Fruit fly (Drosophila melanogaster): ENCODE results near the gene CG15202.
A peak's percentile ranks its signal among the peaks of the same experiment; 100 is the strongest.

CG15202 gene

dm6 chrX:11124749-11125508, 17.4 kb upstream of the CG15202 start, which contains the start of gene Rpt3 (continued):
- TF ChIP-seq bcd (GFP tag; optimal IDR thresholded peaks at IDR 0.05) (no peak), ind (GFP tag; optimal IDR thresholded peaks at IDR 0.05) (no peak), CG1233 (GFP tag; optimal IDR thresholded peaks at IDR 0.05) (no peak), pzg (GFP tag; optimal IDR thresholded peaks at IDR 0.05) (peak; percentile 36), Scr (GFP tag; IDR thresholded peaks at IDR 0.05; ENCODE audit: partially characterized antibody) (peak; percentile 88), bigmax (GFP tag; optimal IDR thresholded peaks at IDR 0.05) (no peak), pum (GFP tag; optimal IDR thresholded peaks at IDR 0.05) (no peak), CG15479 (GFP tag; optimal IDR thresholded peaks at IDR 0.05) (no peak), lab (GFP tag; optimal IDR thresholded peaks at IDR 0.05) (no peak), CG15696 (tag; optimal IDR thresholded peaks at IDR 0.05) (no peak), Trl (optimal IDR thresholded peaks at IDR 0.05) (no peak), Trl (GFP tag; optimal IDR thresholded peaks at IDR 0.05) (no peak), Hmr (GFP tag; optimal IDR thresholded peaks at IDR 0.05) (no peak), CG18764 (GFP tag; optimal IDR thresholded peaks at IDR 0.05) (no peak), danr (GFP tag; IDR thresholded peaks at IDR 0.05) (no peak), ac (GFP tag; optimal IDR thresholded peaks at IDR 0.05) (no peak), crp (GFP tag; optimal IDR thresholded peaks at IDR 0.05) (peak in 1 of 2 experiments; percentile 77), ken (GFP tag; IDR thresholded peaks at IDR 0.05) (no peak), Pdp1 (GFP tag; optimal IDR thresholded peaks at IDR 0.05) (no peak), Elba2 (GFP tag; optimal IDR thresholded peaks at IDR 0.05) (peak; percentile 28), MBD-R2 (GFP tag; IDR thresholded peaks at IDR 0.05) (peak; percentile 47), dati (GFP tag; IDR thresholded peaks at IDR 0.05) (no peak), CG12236 (GFP tag; optimal IDR thresholded peaks at IDR 0.05) (no peak), nerfin-2 (GFP tag; IDR thresholded peaks at IDR 0.05; ENCODE audit: partially characterized antibody) (peak; percentile 47; the same call in 1 of the 2 replicates), Sry-δ (GFP tag; optimal IDR thresholded peaks at IDR 0.05) (peak; percentile 90), vnd (GFP tag; IDR thresholded peaks at IDR 0.05; ENCODE audit: partially characterized antibody) (peak; percentile 77; the same call in 2 of the 3 replicates), CG1602 (GFP tag; optimal IDR thresholded peaks at IDR 0.05) (no peak), CG6813 (GFP tag; optimal IDR thresholded peaks at IDR 0.05) (no peak), Dip3 (GFP tag; optimal IDR thresholded peaks at IDR 0.05) (no peak), aop (GFP tag; IDR thresholded peaks at IDR 0.05) (no peak), CG9727 (GFP tag; optimal IDR thresholded peaks at IDR 0.05) (no peak), CkIIα-i1 (GFP tag; IDR thresholded peaks at IDR 0.05) (no peak), CG12071 (GFP tag; optimal IDR thresholded peaks at IDR 0.05) (no peak), Ptx1 (GFP tag; IDR thresholded peaks at IDR 0.05) (no peak), CG4820 (GFP tag; optimal IDR thresholded peaks at IDR 0.05) (no peak), CHES-1-like (GFP tag; optimal IDR thresholded peaks at IDR 0.05) (peak; percentile 4), Drgx (GFP tag; IDR thresholded peaks at IDR 0.05) (no peak), CG2889 (GFP tag; IDR thresholded peaks at IDR 0.05) (no peak), CG10654 (GFP tag; optimal IDR thresholded peaks at IDR 0.05) (no peak), z (GFP tag; IDR thresholded peaks at IDR 0.05) (no peak), bbx (GFP tag; IDR thresholded peaks at IDR 0.05; ENCODE audit: partially characterized antibody) (peak; percentile 61), grn (GFP tag; optimal IDR thresholded peaks at IDR 0.05) (peak; percentile 32), cas (GFP tag; IDR thresholded peaks at IDR 0.05) (no peak), bab2 (GFP tag; optimal IDR thresholded peaks at IDR 0.05) (no peak), btn (GFP tag; optimal IDR thresholded peaks at IDR 0.05) (no peak), CG5245 (GFP tag; optimal IDR thresholded peaks at IDR 0.05) (no peak), chm (GFP tag; IDR thresholded peaks at IDR 0.05) (no peak), inv (GFP tag; IDR thresholded peaks at IDR 0.05; ENCODE audit: partially characterized antibody) (peak; percentile 74; the same call in 1 of the 2 replicates), rib (GFP tag; IDR thresholded peaks at IDR 0.05) (no peak), CoRest (tag; optimal IDR thresholded peaks at IDR 0.05) (peak; percentile 6)

Data from whole organism, embryonic.